Fruit fly (Drosophila melanogaster): Measurements from ENCODE around the gene CG4116.

Gene CG4116

dm6 chrX:3036527-3036926, 30.8 kb downstream of the CG4116 start (continued):
- no peak for TF ChIP-seq ac (GFP tag; optimal IDR thresholded peaks at IDR 0.05)
- TF ChIP-seq MESR4 (GFP tag; optimal IDR thresholded peaks at IDR 0.05), result no peak
- TF ChIP-seq nom (GFP tag; optimal IDR thresholded peaks at IDR 0.05), result no peak
- peak; percentile 33 for TF ChIP-seq ind (GFP tag; optimal IDR thresholded peaks at IDR 0.05)
- TF ChIP-seq mam (GFP tag; optimal IDR thresholded peaks at IDR 0.05), result no peak
- TF ChIP-seq CG4730 (GFP tag; IDR thresholded peaks at IDR 0.05), result 0 out of 2 replicates have a peak, but pooled peaks have one; percentile 22
- peak in 1 of 2 experiments; percentile 4 for TF ChIP-seq chif (GFP tag; optimal IDR thresholded peaks at IDR 0.05)
- no peak for TF ChIP-seq Oli (tag; optimal IDR thresholded peaks at IDR 0.05)
- no peak for TF ChIP-seq hb (GFP tag; IDR thresholded peaks at IDR 0.05; ENCODE audit: partially characterized antibody)
- no peak for TF ChIP-seq CG12659 (GFP tag; optimal IDR thresholded peaks at IDR 0.05)
- TF ChIP-seq CG7928 (GFP tag; optimal IDR thresholded peaks at IDR 0.05), result no peak
- peak; percentile 41; the same call in 1 of the 2 replicates for TF ChIP-seq CG14014 (GFP tag; IDR thresholded peaks at IDR 0.05)
- peak; percentile 37; the same call in 1 of the 2 replicates for TF ChIP-seq CG6689 (GFP tag; IDR thresholded peaks at IDR 0.05)
- no peak for TF ChIP-seq twi (tag; optimal IDR thresholded peaks at IDR 0.05)
- TF ChIP-seq MTF-1 (GFP tag; optimal IDR thresholded peaks at IDR 0.05; ENCODE audit: borderline replicate concordance), result no peak
- TF ChIP-seq Nf-YC (tag; optimal IDR thresholded peaks at IDR 0.05), result no peak
- no peak for TF ChIP-seq sr (GFP tag; IDR thresholded peaks at IDR 0.05)
- TF ChIP-seq CG32532 (GFP tag; IDR thresholded peaks at IDR 0.05), result peak; percentile 46; the same call in 1 of the 2 replicates
- TF ChIP-seq en (GFP tag; optimal IDR thresholded peaks at IDR 0.05), result no peak
- TF ChIP-seq lola (GFP tag; optimal IDR thresholded peaks at IDR 0.05), result no peak
- TF ChIP-seq Tbp (GFP tag; optimal IDR thresholded peaks at IDR 0.05), result no peak
- peak; percentile 33; the same call in 2 of the 3 replicates for TF ChIP-seq croc (GFP tag; conservative IDR thresholded peaks at IDR 0.05)
- TF ChIP-seq CG17612 (GFP tag; IDR thresholded peaks at IDR 0.05), result no peak
- no peak for TF ChIP-seq CG8388 (GFP tag; optimal IDR thresholded peaks at IDR 0.05)
- no peak for TF ChIP-seq HmgZ (tag; optimal IDR thresholded peaks at IDR 0.05)
- TF ChIP-seq Ssrp (tag; optimal IDR thresholded peaks at IDR 0.05), result no peak
- TF ChIP-seq ERR (GFP tag; optimal IDR thresholded peaks at IDR 0.05), result no peak
- no peak for TF ChIP-seq CG34376 (GFP tag; optimal IDR thresholded peaks at IDR 0.05)
- TF ChIP-seq HLHmδ (GFP tag; optimal IDR thresholded peaks at IDR 0.05), result no peak
- no peak for TF ChIP-seq Atf-2 (GFP tag; optimal IDR thresholded peaks at IDR 0.05)
- peak; percentile 24 for TF ChIP-seq CG15269 (tag; optimal IDR thresholded peaks at IDR 0.05)
- no peak for TF ChIP-seq CG9817 (tag; optimal IDR thresholded peaks at IDR 0.05)
- TF ChIP-seq CG6654 (GFP tag; optimal IDR thresholded peaks at IDR 0.05), result no peak
- TF ChIP-seq NK7.1 (GFP tag; optimal IDR thresholded peaks at IDR 0.05), result no peak
- no peak for TF ChIP-seq hkb (optimal IDR thresholded peaks at IDR 0.05)
- peak; percentile 26; the same call in 1 of the 2 replicates for TF ChIP-seq hkb (GFP tag; IDR thresholded peaks at IDR 0.05)
- TF ChIP-seq Dip3 (GFP tag; optimal IDR thresholded peaks at IDR 0.05), result no peak
- no peak for TF ChIP-seq CG4424 (GFP tag; optimal IDR thresholded peaks at IDR 0.05)
- no peak for TF ChIP-seq org-1 (GFP tag; optimal IDR thresholded peaks at IDR 0.05)
- TF ChIP-seq gsb-n (tag; optimal IDR thresholded peaks at IDR 0.05), result no peak
- TF ChIP-seq CG6272 (GFP tag; IDR thresholded peaks at IDR 0.05), result 0 out of 2 replicates have a peak, but pooled peaks have one; percentile 21
- no peak for TF ChIP-seq cg (GFP tag; optimal IDR thresholded peaks at IDR 0.05)
- no peak for TF ChIP-seq esg (GFP tag; conservative IDR thresholded peaks at IDR 0.05)
- TF ChIP-seq stc (GFP tag; IDR thresholded peaks at IDR 0.05), result 0 out of 2 replicates have a peak, but pooled peaks have one; percentile 30
- no peak for TF ChIP-seq CG6813 (GFP tag; optimal IDR thresholded peaks at IDR 0.05)
- no peak for TF ChIP-seq CG10462 (GFP tag; optimal IDR thresholded peaks at IDR 0.05)
- no peak for TF ChIP-seq wdn (GFP tag; IDR thresholded peaks at IDR 0.05)
- TF ChIP-seq rib (GFP tag; IDR thresholded peaks at IDR 0.05), result no peak
- no peak; the same call in 1 of the 2 replicates for TF ChIP-seq CG14441 (GFP tag; IDR thresholded peaks at IDR 0.05)
- no peak for TF ChIP-seq insv (GFP tag; optimal IDR thresholded peaks at IDR 0.05)
- TF ChIP-seq CG5180 (GFP tag; optimal IDR thresholded peaks at IDR 0.05), result no peak
